Fruit fly (Drosophila melanogaster) whole organism, embryonic: ENCODE results near the gene Vps2.

Source experiments
- Abd-B ChIP-seq: fragments of 200-800 bp; sonication (Bioruptor generic); optimal IDR thresholded peaks from 2 replicates; lab custom pipeline; 2018; ENCODE audit warnings: missing biosample characterization, mild to moderate bottlenecking, missing genetic modification characterization, moderate library complexity
- Awh ChIP-seq: fragments of 200-800 bp; sonication (Bioruptor generic); IDR thresholded peaks from 2 replicates; pipeline ENCODE4, ENCODE4 v1.3.6; 2022; ENCODE audit warnings: missing biosample characterization, missing genetic modification characterization
- B-H2 ChIP-seq: fragments of 200-800 bp; sonication (Bioruptor generic); optimal IDR thresholded peaks from 2 replicates; lab custom pipeline; 2018; ENCODE audit warnings: missing biosample characterization, mild to moderate bottlenecking, missing genetic modification characterization
- Bgb ChIP-seq: fragments of 200-800 bp; sonication (Bioruptor generic); IDR thresholded peaks from 2 replicates; pipeline ENCODE4 v1.3.6; 2022; ENCODE audit warnings: missing biosample characterization, missing genetic modification characterization; ENCODE audit not compliant: partially characterized antibody
- CG1024 ChIP-seq: fragments of 200-800 bp; sonication (Bioruptor generic); IDR thresholded peaks from 2 replicates; pipeline ENCODE4 v1.3.6; 2022; ENCODE audit warnings: missing biosample characterization, missing genetic modification characterization
- CG10274 ChIP-seq: fragments of 200-800 bp; sonication (Bioruptor generic); optimal IDR thresholded peaks from 3 replicates; lab custom pipeline; 2017; ENCODE audit warnings: missing biosample characterization, mild to moderate bottlenecking, missing genetic modification characterization
- CG11560 ChIP-seq: fragments of 200-800 bp; sonication (Bioruptor generic); IDR thresholded peaks from 3 replicates; pipeline ENCODE4 v1.3.6; 2022; ENCODE audit warnings: missing biosample characterization, missing genetic modification characterization
- CG12744 ChIP-seq: fragments of 200-800 bp; sonication (Bioruptor generic); optimal IDR thresholded peaks from 2 replicates; lab custom pipeline; 2016; ENCODE audit warnings: missing biosample characterization, missing genetic modification characterization
- CG12769 ChIP-seq: fragments of 200-800 bp; sonication (Bioruptor generic); optimal IDR thresholded peaks from 2 replicates; lab custom pipeline; 2019; ENCODE audit warnings: missing biosample characterization, mild to moderate bottlenecking, missing genetic modification characterization, moderate library complexity
- CG13775 ChIP-seq: fragments of 200-800 bp; sonication (Bioruptor generic); optimal IDR thresholded peaks from 3 replicates; lab custom pipeline; 2017; ENCODE audit warnings: missing biosample characterization, mild to moderate bottlenecking, missing genetic modification characterization
- CG14014 ChIP-seq: fragments of 200-800 bp; sonication (Bioruptor generic); IDR thresholded peaks from 2 replicates; pipeline ENCODE4 v1.3.6; 2022; ENCODE audit warnings: missing biosample characterization, missing genetic modification characterization
- CG15011 ChIP-seq: fragments of 200-800 bp; sonication (Bioruptor generic); optimal IDR thresholded peaks from 3 replicates; lab custom pipeline; 2018; ENCODE audit warnings: missing biosample characterization, mild to moderate bottlenecking, missing genetic modification characterization
- CG16815 ChIP-seq: fragments of 200-800 bp; sonication (Bioruptor generic); optimal IDR thresholded peaks from 3 replicates; lab custom pipeline; 2017; ENCODE audit warnings: missing biosample characterization, mild to moderate bottlenecking, missing genetic modification characterization
- CG31388 ChIP-seq: fragments of 200-800 bp; sonication (Bioruptor generic); optimal IDR thresholded peaks from 2 replicates; lab custom pipeline; 2016; ENCODE audit warnings: missing biosample characterization, missing genetic modification characterization
- CG34376 ChIP-seq: fragments of 200-800 bp; sonication (Bioruptor generic); optimal IDR thresholded peaks from 2 replicates; lab custom pipeline; 2018; ENCODE audit warnings: missing biosample characterization, mild to moderate bottlenecking, missing genetic modification characterization
- CG3847 ChIP-seq: fragments of 200-800 bp; sonication (Bioruptor generic); IDR thresholded peaks from 2 replicates; pipeline ENCODE4 v1.3.6; 2022; ENCODE audit warnings: missing biosample characterization, missing genetic modification characterization
- CG4282 ChIP-seq: fragments of 200-800 bp; sonication (Bioruptor generic); optimal IDR thresholded peaks from 2 replicates; lab custom pipeline; 2016; ENCODE audit warnings: missing biosample characterization, missing genetic modification characterization
- CG9876 ChIP-seq: fragments of 200-800 bp; sonication (Bioruptor generic); optimal IDR thresholded peaks from 2 replicates; lab custom pipeline; 2016; ENCODE audit warnings: missing biosample characterization, missing genetic modification characterization
- Fer1 ChIP-seq: fragments of 200-800 bp; sonication (Bioruptor generic); optimal IDR thresholded peaks from 2 replicates; lab custom pipeline; 2017; ENCODE audit warnings: missing biosample characterization, mild to moderate bottlenecking, missing genetic modification characterization
- Gsc ChIP-seq: fragments of 200-800 bp; sonication (Bioruptor generic); IDR thresholded peaks from 2 replicates; pipeline ENCODE4 v1.3.6; 2022; ENCODE audit warnings: missing biosample characterization, missing genetic modification characterization
- Gug ChIP-seq: fragments of 200-800 bp; sonication (Bioruptor generic); IDR thresholded peaks from 4 replicates; pipeline ENCODE4 v1.3.6; 2022; ENCODE audit warnings: missing biosample characterization, missing genetic modification characterization
- H2.0 ChIP-seq: fragments of 200-800 bp; sonication (Bioruptor generic); IDR thresholded peaks from 2 replicates; pipeline ENCODE4 v1.3.6; 2022; ENCODE audit warnings: missing biosample characterization, missing genetic modification characterization
- HLH54F ChIP-seq: fragments of 200-800 bp; sonication (Bioruptor generic); optimal IDR thresholded peaks from 3 replicates; lab custom pipeline; 2016; ENCODE audit warnings: missing biosample characterization, missing genetic modification characterization
- HmgD ChIP-seq: fragments of 200-800 bp; sonication (Bioruptor generic); optimal IDR thresholded peaks from 3 replicates; lab custom pipeline; 2016; ENCODE audit warnings: missing biosample characterization, missing genetic modification characterization
- Hr78 ChIP-seq, 2 experiments: fragments of 200-800 bp in 1 of 2; fragments of >200 bp in 1 of 2; sonication (Bioruptor generic) in 1 of 2; optimal IDR thresholded peaks; 2 replicates each; lab custom pipeline; 2017 to 2019; ENCODE audit warnings: missing biosample characterization in 2 of 2, missing genetic modification characterization in 2 of 2, mild to moderate bottlenecking in 1 of 2, moderate library complexity in 1 of 2
- Hsf ChIP-seq: fragments of 200-800 bp; sonication (Bioruptor generic); optimal IDR thresholded peaks from 3 replicates; lab custom pipeline; 2016; ENCODE audit warnings: missing biosample characterization, missing genetic modification characterization
- Meics ChIP-seq: fragments of 200-800 bp; sonication (Bioruptor generic); optimal IDR thresholded peaks from 2 replicates; lab custom pipeline; 2017; ENCODE audit warnings: missing biosample characterization, mild to moderate bottlenecking, missing genetic modification characterization
- Nf-YC ChIP-seq: fragments of 200-800 bp; optimal IDR thresholded peaks from 3 replicates; lab custom pipeline; 2019; ENCODE audit warnings: missing biosample characterization, mild to moderate bottlenecking, missing genetic modification characterization, moderate library complexity
- Tbp ChIP-seq: fragments of >200 bp; optimal IDR thresholded peaks from 2 replicates; lab custom pipeline; 2018; ENCODE audit warnings: missing biosample characterization, missing genetic modification characterization
- amos ChIP-seq: fragments of 200-800 bp; sonication (Bioruptor generic); IDR thresholded peaks from 2 replicates; pipeline ENCODE4 v1.3.6; 2022; ENCODE audit warnings: missing biosample characterization, missing genetic modification characterization; ENCODE audit not compliant: partially characterized antibody
- bowl ChIP-seq: fragments of 200-800 bp; sonication (Bioruptor generic); IDR thresholded peaks from 2 replicates; pipeline ENCODE4 v1.3.6; 2022; ENCODE audit warnings: missing biosample characterization, missing genetic modification characterization
- chn ChIP-seq: fragments of 200-800 bp; sonication (Bioruptor generic); optimal IDR thresholded peaks from 2 replicates; lab custom pipeline; 2016; ENCODE audit warnings: missing biosample characterization, missing genetic modification characterization
- gcm2 ChIP-seq: fragments of 200-800 bp; sonication (Bioruptor generic); optimal IDR thresholded peaks from 2 replicates; lab custom pipeline; 2016; ENCODE audit warnings: missing biosample characterization, missing genetic modification characterization
- gfzf ChIP-seq: fragments of 200-800 bp; sonication (Bioruptor generic); optimal IDR thresholded peaks from 2 replicates; lab custom pipeline; 2016; ENCODE audit warnings: missing biosample characterization, mild to moderate bottlenecking, missing genetic modification characterization, moderate library complexity
- hb ChIP-seq: fragments of 200-800 bp; sonication (Bioruptor generic); IDR thresholded peaks from 3 replicates; pipeline ENCODE4 v1.3.6; 2022; ENCODE audit warnings: missing biosample characterization, missing genetic modification characterization; ENCODE audit not compliant: partially characterized antibody
- ind ChIP-seq: fragments of 200-800 bp; sonication (Bioruptor generic); optimal IDR thresholded peaks from 3 replicates; lab custom pipeline; 2016; ENCODE audit warnings: missing biosample characterization, missing genetic modification characterization
- jumu ChIP-seq: fragments of 200-800 bp; sonication (Bioruptor generic); optimal IDR thresholded peaks from 3 replicates; lab custom pipeline; 2016; ENCODE audit warnings: missing biosample characterization, missing genetic modification characterization
- ken ChIP-seq: fragments of 200-800 bp; sonication (Bioruptor generic); IDR thresholded peaks from 3 replicates; pipeline ENCODE4 v1.3.6; 2022; ENCODE audit warnings: missing biosample characterization, missing genetic modification characterization
- kni ChIP-seq: fragments of 200-800 bp; sonication (Bioruptor generic); optimal IDR thresholded peaks from 3 replicates; lab custom pipeline; 2017; ENCODE audit warnings: mild to moderate bottlenecking, missing biosample characterization, missing genetic modification reagents, missing genetic modification characterization
- maf-S ChIP-seq: fragments of 200-800 bp; sonication (Bioruptor generic); optimal IDR thresholded peaks from 2 replicates; lab custom pipeline; 2016; ENCODE audit warnings: missing biosample characterization, missing genetic modification characterization
- mirr ChIP-seq: fragments of 200-800 bp; sonication (Bioruptor generic); optimal IDR thresholded peaks from 3 replicates; lab custom pipeline; 2018; ENCODE audit warnings: missing biosample characterization, mild to moderate bottlenecking, missing genetic modification characterization
- pho ChIP-seq: fragments of 200-800 bp; sonication (Bioruptor generic); optimal IDR thresholded peaks from 2 replicates; lab custom pipeline; 2016; ENCODE audit warnings: missing biosample characterization, missing genetic modification characterization
- pros ChIP-seq: fragments of 200-800 bp; sonication (Bioruptor generic); optimal IDR thresholded peaks from 3 replicates; lab custom pipeline; 2019; ENCODE audit warnings: missing biosample characterization, mild to moderate bottlenecking, missing genetic modification characterization, moderate library complexity
- slp2 ChIP-seq: fragments of 200-800 bp; sonication (Bioruptor generic); optimal IDR thresholded peaks from 2 replicates; lab custom pipeline; 2016; ENCODE audit warnings: missing biosample characterization, missing genetic modification characterization
- so ChIP-seq: fragments of 200-800 bp; sonication (Bioruptor generic); IDR thresholded peaks from 3 replicates; pipeline ENCODE4 v1.3.6; 2022; ENCODE audit warnings: missing biosample characterization, missing genetic modification characterization
- sqz ChIP-seq: fragments of 200-800 bp; sonication (Bioruptor generic); optimal IDR thresholded peaks from 3 replicates; lab custom pipeline; 2018; ENCODE audit warnings: missing biosample characterization, mild to moderate bottlenecking, missing genetic modification characterization
- tio ChIP-seq: fragments of 200-800 bp; sonication (Bioruptor generic); optimal IDR thresholded peaks from 2 replicates; lab custom pipeline; 2017; ENCODE audit warnings: missing biosample characterization, missing genetic modification characterization, inconsistent platforms
- yki ChIP-seq: fragments of >200 bp; optimal IDR thresholded peaks from 3 replicates; lab custom pipeline; 2018
- zen2 ChIP-seq: fragments of 200-800 bp; sonication (Bioruptor generic); IDR thresholded peaks from 3 replicates; pipeline ENCODE4 v1.3.6; 2022; ENCODE audit warnings: missing biosample characterization, missing genetic modification characterization; ENCODE audit not compliant: partially characterized antibody

The Vps2 gene

dm6 chr3R:26020244-26021171, 32.1 kb upstream of the Vps2 start (continued):
- TF ChIP-seq sqz = peak; percentile 33
- TF ChIP-seq zen2 (GFP tag; lab: Robert Waterston, UW) = 0 out of 3 replicates have a peak, but pooled peaks have one; percentile 38
- 0 out of 2 replicates have a peak, but pooled peaks have one; percentile 39 for TF ChIP-seq Awh (GFP tag; lab: Robert Waterston, UW)
- peak; percentile 96 for TF ChIP-seq CG12769
- TF ChIP-seq CG12744 (GFP tag; lab: Kevin White, UChicago) = no peak
- TF ChIP-seq Fer1 (GFP tag; lab: Kevin White, UChicago) = peak; percentile 63
- no peak for TF ChIP-seq pho (GFP tag; lab: Kevin White, UChicago)
- TF ChIP-seq CG9876 (GFP tag; lab: Kevin White, UChicago) = no peak
- TF ChIP-seq gcm2 = no peak
- peak; percentile 98 for TF ChIP-seq Nf-YC
- no peak for TF ChIP-seq HLH54F (GFP tag; lab: Kevin White, UChicago)
- peak; percentile 99 for TF ChIP-seq kni
- peak; percentile 22 for TF ChIP-seq Hsf
- TF ChIP-seq CG13775 (GFP tag; lab: Kevin White, UChicago) = peak; percentile 49
- TF ChIP-seq hb (GFP tag; lab: Robert Waterston, UW) = no peak
- peak; percentile 71 for TF ChIP-seq Meics (GFP tag; lab: Kevin White, UChicago)
- TF ChIP-seq so (GFP tag; lab: Robert Waterston, UW) = no peak; the same call in 2 of the 3 replicates
- TF ChIP-seq Tbp (GFP tag; lab: Kevin White, UChicago) = no peak
- peak; percentile 33; the same call in 1 of the 2 replicates for TF ChIP-seq Bgb (GFP tag; lab: Robert Waterston, UW)
- TF ChIP-seq CG16815 = peak; percentile 49
- TF ChIP-seq CG15011 (GFP tag; lab: Kevin White, UChicago) = peak; percentile 36
- peak; percentile 33 for TF ChIP-seq mirr (GFP tag; lab: Kevin White, UChicago)
- peak; percentile 91 for TF ChIP-seq pros
- TF ChIP-seq H2.0 (GFP tag; lab: Robert Waterston, UW) = peak; percentile 60
- no peak for TF ChIP-seq amos (GFP tag; lab: Robert Waterston, UW)
- no peak for TF ChIP-seq HmgD (GFP tag; lab: Kevin White, UChicago)
- TF ChIP-seq yki (lab: Kevin White, UChicago) = no peak
- no peak for TF ChIP-seq bowl (GFP tag; lab: Robert Waterston, UW)
- TF ChIP-seq slp2 (GFP tag; lab: Kevin White, UChicago) = no peak
- no peak for TF ChIP-seq ken (GFP tag; lab: Robert Waterston, UW)
- peak; percentile 22 for TF ChIP-seq Abd-B (GFP tag; lab: Kevin White, UChicago)
- 0 out of 2 replicates have a peak, but pooled peaks have one; percentile 26 for TF ChIP-seq Gsc (GFP tag; lab: Robert Waterston, UW)
- TF ChIP-seq B-H2 (GFP tag; lab: Kevin White, UChicago) = no peak
- TF ChIP-seq chn = no peak
- no peak for TF ChIP-seq CG4282 (GFP tag; lab: Kevin White, UChicago)
- no peak for TF ChIP-seq Gug (GFP tag; lab: Robert Waterston, UW)
- no peak for TF ChIP-seq jumu (GFP tag; lab: Kevin White, UChicago)
- TF ChIP-seq CG31388 (GFP tag; lab: Kevin White, UChicago) = no peak
- TF ChIP-seq maf-S (GFP tag; lab: Kevin White, UChicago) = no peak
- no peak for TF ChIP-seq CG1024 (GFP tag; lab: Robert Waterston, UW)
- TF ChIP-seq tio (GFP tag; lab: Kevin White, UChicago) = peak; percentile 50
- 0 out of 2 replicates have a peak, but pooled peaks have one; percentile 16 for TF ChIP-seq CG14014 (GFP tag; lab: Robert Waterston, UW)
- TF ChIP-seq CG10274 (GFP tag; lab: Kevin White, UChicago) = peak; percentile 14
- no peak for TF ChIP-seq Hr78 (GFP tag; optimal IDR thresholded peaks at IDR 0.05; lab: Kevin White, UChicago)
- TF ChIP-seq gfzf (GFP tag; lab: Kevin White, UChicago) = no peak
- TF ChIP-seq CG34376 (GFP tag; lab: Kevin White, UChicago) = no peak
- TF ChIP-seq CG11560 (tag; lab: Robert Waterston, UW) = no peak
- peak; percentile 32; the same call in 1 of the 2 replicates for TF ChIP-seq CG3847 (GFP tag; lab: Robert Waterston, UW)
- TF ChIP-seq ind (GFP tag; lab: Kevin White, UChicago) = peak; percentile 59
